Fruit fly (Drosophila melanogaster) whole organism, embryonic: ENCODE data around the gene CG17717.

Experiments used
- BtbVII ChIP-seq: fragments of 200-800 bp; sonication (Bioruptor generic); optimal IDR thresholded peaks from 3 replicates; lab custom pipeline; 2017; ENCODE audit warnings: missing biosample characterization, mild to moderate bottlenecking, missing genetic modification characterization
- CG10147 ChIP-seq: fragments of 200-800 bp; sonication (Bioruptor generic); optimal IDR thresholded peaks from 2 replicates; lab custom pipeline; 2019; ENCODE audit warnings: missing biosample characterization, mild to moderate bottlenecking, missing genetic modification characterization, moderate library complexity
- CG10543 ChIP-seq: fragments of 200-800 bp; sonication (Bioruptor generic); optimal IDR thresholded peaks from 3 replicates; lab custom pipeline; 2017; ENCODE audit warnings: missing biosample characterization, mild to moderate bottlenecking, missing genetic modification characterization, moderate library complexity
- CG11398 ChIP-seq: fragments of 200-800 bp; sonication (Bioruptor generic); optimal IDR thresholded peaks from 2 replicates; lab custom pipeline; 2016; ENCODE audit warnings: missing biosample characterization, missing genetic modification characterization
- CG11504 ChIP-seq: fragments of 200-800 bp; sonication (Bioruptor generic); optimal IDR thresholded peaks from 3 replicates; lab custom pipeline; 2019; ENCODE audit warnings: missing biosample characterization, mild to moderate bottlenecking, missing genetic modification characterization, moderate library complexity
- CG11723 ChIP-seq: fragments of 200-800 bp; sonication (Bioruptor generic); optimal IDR thresholded peaks from 2 replicates; lab custom pipeline; 2017; ENCODE audit warnings: missing biosample characterization, mild to moderate bottlenecking, missing genetic modification characterization
- CG14014 ChIP-seq: fragments of 200-800 bp; sonication (Bioruptor generic); IDR thresholded peaks from 2 replicates; pipeline ENCODE4 v1.3.6; 2022; ENCODE audit warnings: missing biosample characterization, missing genetic modification characterization
- CG15011 ChIP-seq: fragments of 200-800 bp; sonication (Bioruptor generic); optimal IDR thresholded peaks from 3 replicates; lab custom pipeline; 2018; ENCODE audit warnings: missing biosample characterization, mild to moderate bottlenecking, missing genetic modification characterization
- CG1603 ChIP-seq: fragments of 200-800 bp; sonication (Bioruptor generic); optimal IDR thresholded peaks from 2 replicates; lab custom pipeline; 2019; ENCODE audit warnings: missing biosample characterization, mild to moderate bottlenecking, missing genetic modification characterization, moderate library complexity
- CG17802 ChIP-seq: fragments of 200-800 bp; sonication (Bioruptor generic); optimal IDR thresholded peaks from 2 replicates; lab custom pipeline; 2018; ENCODE audit warnings: missing biosample characterization, mild to moderate bottlenecking, missing genetic modification characterization, moderate library complexity
- CG18599 ChIP-seq: fragments of 200-800 bp; sonication (Bioruptor generic); optimal IDR thresholded peaks from 3 replicates; lab custom pipeline; 2017; ENCODE audit warnings: missing biosample characterization, missing genetic modification characterization, mild to moderate bottlenecking, moderate library complexity, missing genetic modification reagents
- CG32532 ChIP-seq: fragments of 200-800 bp; sonication (Bioruptor generic); IDR thresholded peaks from 2 replicates; pipeline ENCODE4 v1.3.6; 2022; ENCODE audit warnings: missing biosample characterization, missing genetic modification characterization
- CG3407 ChIP-seq: fragments of 200-800 bp; sonication (Bioruptor generic); optimal IDR thresholded peaks from 2 replicates; lab custom pipeline; 2018; ENCODE audit warnings: missing biosample characterization, mild to moderate bottlenecking, missing genetic modification characterization
- CG3726 ChIP-seq: fragments of 200-800 bp; sonication (Bioruptor generic); IDR thresholded peaks from 3 replicates; pipeline ENCODE4, ENCODE4 v1.3.6; 2022; ENCODE audit warnings: missing biosample characterization, missing genetic modification characterization
- CG4707 ChIP-seq: fragments of 200-800 bp; sonication (Bioruptor generic); optimal IDR thresholded peaks from 2 replicates; lab custom pipeline; 2018; ENCODE audit warnings: missing biosample characterization, mild to moderate bottlenecking, missing genetic modification characterization, moderate library complexity
- CG5180 ChIP-seq: fragments of 200-800 bp; sonication (Bioruptor generic); optimal IDR thresholded peaks from 3 replicates; lab custom pipeline; 2017; ENCODE audit warnings: missing biosample characterization, missing genetic modification characterization, mild to moderate bottlenecking, moderate library complexity, missing genetic modification reagents
- CG6654 ChIP-seq: fragments of 200-800 bp; sonication (Bioruptor generic); optimal IDR thresholded peaks from 2 replicates; lab custom pipeline; 2017; ENCODE audit warnings: missing biosample characterization, mild to moderate bottlenecking, missing genetic modification characterization
- CG6689 ChIP-seq: fragments of 200-800 bp; sonication (Bioruptor generic); IDR thresholded peaks from 2 replicates; pipeline ENCODE4 v1.3.6; 2022; ENCODE audit warnings: missing biosample characterization, missing genetic modification characterization
- CG7271 ChIP-seq: fragments of 200-800 bp; sonication (Bioruptor generic); optimal IDR thresholded peaks from 2 replicates; lab custom pipeline; 2018; ENCODE audit warnings: missing biosample characterization, mild to moderate bottlenecking, missing genetic modification characterization, moderate library complexity
- Dbx ChIP-seq: fragments of 200-800 bp; sonication (Bioruptor generic); IDR thresholded peaks from 3 replicates; pipeline ENCODE4 v1.3.6; 2022; ENCODE audit warnings: missing biosample characterization, missing genetic modification characterization
- ERR ChIP-seq: fragments of 200-800 bp; sonication (Bioruptor generic); optimal IDR thresholded peaks from 2 replicates; lab custom pipeline; 2016; ENCODE audit warnings: missing biosample characterization, missing genetic modification characterization
- HLH4C ChIP-seq: fragments of 200-800 bp; sonication (Bioruptor generic); IDR thresholded peaks from 3 replicates; pipeline ENCODE4 v1.3.6; 2022; ENCODE audit warnings: missing biosample characterization, missing genetic modification characterization; ENCODE audit not compliant: partially characterized antibody
- Hmr ChIP-seq: fragments of 200-800 bp; sonication (Bioruptor generic); optimal IDR thresholded peaks from 3 replicates; lab custom pipeline; 2017; ENCODE audit warnings: mild to moderate bottlenecking, missing biosample characterization, missing genetic modification reagents, missing genetic modification characterization
- Lim3 ChIP-seq: fragments of 200-800 bp; sonication (Bioruptor generic); IDR thresholded peaks from 2 replicates; pipeline ENCODE4 v1.3.6; 2022; ENCODE audit warnings: missing biosample characterization, missing genetic modification characterization
- Max ChIP-seq: fragments of 200-800 bp; sonication (Bioruptor generic); optimal IDR thresholded peaks from 2 replicates; lab custom pipeline; 2016; ENCODE audit warnings: missing biosample characterization, mild to moderate bottlenecking, missing genetic modification characterization
- Med ChIP-seq: fragments of 200-800 bp; sonication (Bioruptor generic); peaks from one replicate; lab custom pipeline; 2016; ENCODE audit warnings: missing biosample characterization, missing genetic modification characterization, mild to moderate bottlenecking, inconsistent platforms, moderate library complexity
- PHDP ChIP-seq: fragments of 200-800 bp; sonication (Bioruptor generic); optimal IDR thresholded peaks from 3 replicates; lab custom pipeline; 2018; ENCODE audit warnings: missing biosample characterization, mild to moderate bottlenecking, missing genetic modification characterization, moderate library complexity
- Sox102F ChIP-seq: fragments of 200-800 bp; sonication (Bioruptor generic); optimal IDR thresholded peaks from 2 replicates; lab custom pipeline; 2018; ENCODE audit warnings: missing biosample characterization, mild to moderate bottlenecking, missing genetic modification characterization, moderate library complexity
- Usf ChIP-seq: fragments of 200-800 bp; sonication (Bioruptor generic); optimal IDR thresholded peaks from 2 replicates; lab custom pipeline; 2017; ENCODE audit warnings: missing genotype, missing biosample characterization, missing genetic modification characterization
- Vsx1 ChIP-seq: fragments of 200-800 bp; sonication (Bioruptor generic); optimal IDR thresholded peaks from 2 replicates; lab custom pipeline; 2017; ENCODE audit warnings: missing biosample characterization, mild to moderate bottlenecking, missing genetic modification characterization, missing genetic modification reagents
- cwo ChIP-seq: fragments of 200-800 bp; sonication (Bioruptor generic); optimal IDR thresholded peaks from 3 replicates; lab custom pipeline; 2017; ENCODE audit warnings: missing biosample characterization, missing genetic modification characterization, mild to moderate bottlenecking, moderate library complexity, missing genetic modification reagents
- dmrt99B ChIP-seq: fragments of 200-800 bp; sonication (Bioruptor generic); optimal IDR thresholded peaks from 2 replicates; lab custom pipeline; 2018; ENCODE audit warnings: missing biosample characterization, mild to moderate bottlenecking, missing genetic modification characterization, moderate library complexity
- ewg ChIP-seq: fragments of 200-800 bp; sonication (Bioruptor generic); optimal IDR thresholded peaks from 3 replicates; lab custom pipeline; 2017; ENCODE audit warnings: mild to moderate bottlenecking, missing biosample characterization, missing genetic modification reagents, missing genetic modification characterization
- fru ChIP-seq: fragments of >200 bp; optimal IDR thresholded peaks from 2 replicates; lab custom pipeline; 2017
- hbn ChIP-seq: fragments of 200-800 bp; sonication (Bioruptor generic); IDR thresholded peaks from 2 replicates; pipeline ENCODE4 v1.3.6; 2022; ENCODE audit warnings: missing biosample characterization, missing genetic modification characterization; ENCODE audit not compliant: partially characterized antibody
- hkb ChIP-seq, 2 experiments: fragments of 200-800 bp in 1 of 2; fragments of >200 bp in 1 of 2; sonication (Bioruptor generic) in 1 of 2; IDR thresholded peaks in 1 of 2; optimal IDR thresholded peaks in 1 of 2; 2 replicates each; pipeline versions ENCODE4 v1.3.6 to Lab custom; 2017 to 2022; ENCODE audit warnings: missing biosample characterization in 1 of 2, missing genetic modification characterization in 1 of 2
- maf-S ChIP-seq: fragments of 200-800 bp; sonication (Bioruptor generic); optimal IDR thresholded peaks from 2 replicates; lab custom pipeline; 2016; ENCODE audit warnings: missing biosample characterization, missing genetic modification characterization
- pita ChIP-seq: fragments of 200-800 bp; sonication (Bioruptor generic); optimal IDR thresholded peaks from 2 replicates; lab custom pipeline; 2017; ENCODE audit warnings: missing biosample characterization, mild to moderate bottlenecking, missing genetic modification characterization
- pros ChIP-seq: fragments of 200-800 bp; sonication (Bioruptor generic); optimal IDR thresholded peaks from 3 replicates; lab custom pipeline; 2019; ENCODE audit warnings: missing biosample characterization, mild to moderate bottlenecking, missing genetic modification characterization, moderate library complexity
- ranshi ChIP-seq: fragments of 200-800 bp; sonication (Bioruptor generic); IDR thresholded peaks from 2 replicates; pipeline ENCODE4 v1.3.6; 2022; ENCODE audit warnings: missing biosample characterization, missing genetic modification characterization
- run ChIP-seq: fragments of 200-800 bp; sonication (Bioruptor generic); optimal IDR thresholded peaks from 3 replicates; lab custom pipeline; 2018; ENCODE audit warnings: missing biosample characterization, mild to moderate bottlenecking, missing genetic modification characterization
- sens ChIP-seq: fragments of 200-800 bp; sonication (Bioruptor generic); peaks from one replicate; lab custom pipeline; 2016; ENCODE audit warnings: missing biosample characterization, missing genetic modification characterization
- seq ChIP-seq: fragments of 200-800 bp; sonication (Bioruptor generic); IDR thresholded peaks from 2 replicates; pipeline ENCODE4 v1.3.6; 2022; ENCODE audit warnings: missing biosample characterization, missing genetic modification characterization
- sim ChIP-seq: fragments of 200-800 bp; sonication (Bioruptor generic); IDR thresholded peaks from 2 replicates; pipeline ENCODE4 v1.3.6; 2022; ENCODE audit warnings: missing biosample characterization, missing genetic modification characterization
- slbo ChIP-seq: fragments of 200-800 bp; sonication (Bioruptor generic); IDR thresholded peaks from 2 replicates; pipeline ENCODE4 v1.3.6; 2022; ENCODE audit warnings: missing biosample characterization, missing genetic modification characterization
- so ChIP-seq: fragments of 200-800 bp; sonication (Bioruptor generic); IDR thresholded peaks from 3 replicates; pipeline ENCODE4 v1.3.6; 2022; ENCODE audit warnings: missing biosample characterization, missing genetic modification characterization
- sob ChIP-seq: fragments of 200-800 bp; sonication (Bioruptor generic); IDR thresholded peaks from 2 replicates; pipeline ENCODE4 v1.3.6; 2022; ENCODE audit warnings: missing biosample characterization, missing genetic modification characterization
- stc ChIP-seq: fragments of 200-800 bp; sonication (Bioruptor generic); IDR thresholded peaks from 2 replicates; pipeline ENCODE4 v1.3.6; 2022; ENCODE audit warnings: missing biosample characterization, missing genetic modification characterization
- unpg ChIP-seq: fragments of 200-800 bp; sonication (Bioruptor generic); optimal IDR thresholded peaks from 3 replicates; lab custom pipeline; 2018; ENCODE audit warnings: missing biosample characterization, mild to moderate bottlenecking, missing genetic modification characterization, moderate library complexity
- wek ChIP-seq: fragments of 200-800 bp; sonication (Bioruptor generic); optimal IDR thresholded peaks from 3 replicates; lab custom pipeline; 2018; ENCODE audit warnings: missing biosample characterization, mild to moderate bottlenecking, missing genetic modification characterization, moderate library complexity

Gene CG17717

DNA sequence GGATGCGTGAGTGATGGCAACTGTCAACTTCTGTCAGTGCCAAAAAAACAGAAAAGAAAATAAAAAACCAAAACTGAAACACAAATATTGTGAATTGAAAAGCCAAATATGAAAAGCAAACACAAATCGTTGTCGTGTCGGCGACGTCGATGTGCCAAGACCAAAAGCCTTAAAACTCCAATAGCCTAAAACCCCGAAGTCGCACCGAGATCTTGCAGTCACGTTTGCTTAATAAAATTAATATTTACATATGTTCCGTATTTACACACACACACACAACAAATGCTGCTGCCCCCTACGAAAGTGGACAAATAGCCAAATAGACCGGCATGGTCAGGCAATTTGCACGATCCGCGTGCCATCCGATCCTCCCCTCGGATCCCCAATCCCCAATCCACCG, 49.0 kb downstream of the CG17717 start:
- TF ChIP-seq CG11398 (GFP tag; lab: Kevin White, UChicago) (peak; percentile 1), slbo (no peak), run (tag; lab: Kevin White, UChicago) (peak; percentile 31), Sox102F (GFP tag; lab: Kevin White, UChicago) (peak; percentile 9), HLH4C (no peak), dmrt99B (tag; lab: Kevin White, UChicago) (peak; percentile 38), CG11504 (tag; lab: Kevin White, UChicago) (peak; percentile 11), CG6689 (no peak), Vsx1 (peak; percentile 44), CG6654 (GFP tag; lab: Kevin White, UChicago) (no peak), BtbVII (GFP tag; lab: Kevin White, UChicago) (no peak), fru (lab: Kevin White, UChicago) (no peak), ERR (GFP tag; lab: Kevin White, UChicago) (no peak), CG3726 (GFP tag; lab: Robert Waterston, UW) (no peak), pita (GFP tag; lab: Kevin White, UChicago) (no peak), so (GFP tag; lab: Robert Waterston, UW) (peak; percentile 27; the same call in 1 of the 3 replicates), Max (GFP tag; lab: Kevin White, UChicago) (no peak), hbn (no peak), Dbx (GFP tag; lab: Robert Waterston, UW) (0 out of 3 replicates have a peak, but pooled peaks have one; percentile 34), sob (peak; percentile 44; the same call in 1 of the 2 replicates), Hmr (GFP tag; lab: Kevin White, UChicago) (peak; percentile 38), wek (GFP tag; lab: Kevin White, UChicago) (peak; percentile 15), Usf (GFP tag; lab: Kevin White, UChicago) (no peak), unpg (GFP tag; lab: Kevin White, UChicago) (peak; percentile 7), CG14014 (GFP tag; lab: Robert Waterston, UW) (peak; percentile 13; the same call in 1 of the 2 replicates), CG7271 (tag; lab: Kevin White, UChicago) (no peak), hkb (optimal IDR thresholded peaks at IDR 0.05; lab: Kevin White, UChicago) (no peak), hkb (GFP tag; IDR thresholded peaks at IDR 0.05; lab: Robert Waterston, UW) (peak; percentile 49), cwo (GFP tag; lab: Kevin White, UChicago) (peak; percentile 14), CG15011 (GFP tag; lab: Kevin White, UChicago) (peak; percentile 8), CG32532 (GFP tag; lab: Robert Waterston, UW) (no peak), CG17802 (tag; lab: Kevin White, UChicago) (no peak), PHDP (tag; lab: Kevin White, UChicago) (peak; percentile 17), seq (GFP tag; lab: Robert Waterston, UW) (peak; percentile 51; the same call in 1 of the 2 replicates), Lim3 (no peak), CG3407 (GFP tag; lab: Kevin White, UChicago) (peak; percentile 15), sens (peak; percentile 23), CG4707 (GFP tag; lab: Kevin White, UChicago) (peak; percentile 5), CG11723 (no peak), ranshi (GFP tag; lab: Robert Waterston, UW) (no peak), CG5180 (GFP tag; lab: Kevin White, UChicago) (peak; percentile 51), CG18599 (GFP tag; lab: Kevin White, UChicago) (peak; percentile 37), CG10543 (GFP tag; lab: Kevin White, UChicago) (peak; percentile 29), CG10147 (GFP tag; lab: Kevin White, UChicago) (no peak), ewg (no peak), sim (GFP tag; lab: Robert Waterston, UW) (no peak), pros (GFP tag; lab: Kevin White, UChicago) (no peak), Med (GFP tag; lab: Kevin White, UChicago) (peak; percentile 8), maf-S (GFP tag; lab: Kevin White, UChicago) (no peak), CG1603 (tag; lab: Kevin White, UChicago) (no peak), stc (GFP tag; lab: Robert Waterston, UW) (0 out of 2 replicates have a peak, but pooled peaks have one; percentile 26)
